Fruit fly (Drosophila melanogaster) Kc167 (cell line): Measurements from ENCODE around the gene CG6497.

Source experiments
- Myc ChIP-seq: fragments of >200 bp; optimal IDR thresholded peaks from 2 replicates; lab custom pipeline; 2017; ENCODE audit warnings: missing external identifiers
- h ChIP-seq: fragments of >200 bp; optimal IDR thresholded peaks from 3 replicates; lab custom pipeline; 2018; ENCODE audit warnings: missing external identifiers
- insv ChIP-seq: fragments of >200 bp; optimal IDR thresholded peaks from 3 replicates; lab custom pipeline; 2018; ENCODE audit warnings: missing external identifiers
- psq ChIP-seq: fragments of >200 bp; optimal IDR thresholded peaks from 2 replicates; lab custom pipeline; 2017; ENCODE audit warnings: missing external identifiers

DNA sequence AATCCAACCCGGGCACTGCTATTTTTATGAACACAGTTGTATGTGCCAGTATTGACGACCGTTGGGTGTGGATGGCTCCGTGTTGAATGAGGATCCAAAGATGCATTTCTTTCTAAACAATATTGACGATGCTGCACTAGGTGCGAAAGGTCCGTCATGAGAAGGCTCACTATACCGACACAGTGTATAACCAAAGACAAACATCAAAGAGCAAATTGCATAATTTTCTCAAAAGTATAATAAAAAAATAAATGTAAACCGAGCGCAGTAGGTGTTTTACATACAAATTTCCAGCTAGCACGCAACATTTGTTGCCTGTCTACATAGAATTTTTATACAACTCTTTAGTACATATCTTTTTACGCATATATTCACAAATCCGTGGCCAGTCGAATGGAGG, 10.6 kb downstream of the CG6497 start, which contains the start of gene CG7707:
- TF ChIP-seq Myc (no peak), h (no peak), psq (no peak), insv (lab: Kevin White, UChicago) (no peak)
